Worm (Caenorhabditis elegans) whole organism, L4/young adult: ENCODE measurements around the gene aptf-1.

Experiments
- W03F9.2 ChIP-seq: fragments of 150-350 bp; optimal IDR thresholded peaks from 2 replicates; lab custom pipeline; 2014; ENCODE audit warnings: missing biosample characterization, missing genetic modification characterization
- him-1 ChIP-seq: sonication (generic microtip); optimal IDR thresholded peaks from 2 replicates; lab custom pipeline; 2016; ENCODE audit warnings: missing genotype, missing genetic modification reagents, missing genetic modification characterization, missing compliant biosample characterization

DNA sequence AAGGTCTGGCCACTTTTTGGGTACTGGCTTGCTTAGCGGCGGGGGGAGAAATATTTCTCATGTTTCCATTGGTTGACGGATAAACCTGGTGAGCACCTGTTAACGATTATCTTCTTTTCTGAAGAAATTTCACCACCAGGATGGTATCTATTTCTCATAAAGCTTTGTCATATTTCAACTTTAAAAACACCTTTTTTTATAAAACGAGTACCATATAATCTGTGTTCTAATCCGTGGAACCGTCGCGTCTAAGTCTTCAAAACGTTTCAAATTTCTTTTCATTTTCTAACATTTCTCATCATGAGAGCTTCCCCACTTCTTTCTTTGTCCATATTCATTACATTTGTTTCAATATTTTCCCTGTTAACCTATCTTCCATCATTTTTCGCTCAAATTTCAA, 28.8 kb upstream of the aptf-1 start, which contains the start of gene col-75:
- TF ChIP-seq W03F9.2 (tag; lab: Kevin White, UChicago) (no peak), him-1 (tag; lab: Kevin White, UChicago) (no peak)
